Fruit fly (Drosophila melanogaster): ENCODE results near the gene CG2004.

Gene CG2004

DNA sequence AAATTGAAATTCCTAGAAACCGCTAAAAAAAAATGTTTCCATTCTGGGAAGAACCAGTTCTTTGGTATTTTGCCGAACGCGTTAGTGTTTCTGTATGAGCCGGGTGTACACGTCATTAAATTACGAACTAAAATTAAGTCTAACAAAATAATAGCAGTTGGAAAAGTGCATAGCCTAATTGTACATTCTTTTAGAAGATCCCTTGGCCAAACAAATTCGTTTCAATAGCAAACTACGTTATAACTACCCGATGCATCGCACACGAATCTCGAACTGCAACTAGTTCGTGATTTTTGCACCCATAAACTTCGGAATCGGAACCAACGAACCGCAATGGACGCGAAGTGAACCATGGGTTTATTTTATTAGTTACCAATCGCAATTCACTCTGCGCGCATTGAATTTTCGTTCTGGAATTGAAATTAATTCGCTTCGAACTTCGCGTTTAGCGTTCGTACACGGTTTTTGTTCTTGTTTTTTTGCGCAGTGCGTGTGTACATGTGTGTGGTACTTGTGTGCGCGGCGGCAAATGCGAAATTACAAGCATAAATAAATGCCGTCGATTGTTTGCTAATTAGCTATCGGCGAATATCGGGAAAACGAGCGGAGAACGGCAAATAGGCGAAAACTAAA lies 33.4 kb downstream of the CG2004 start, which contains the start of gene CAH3 (continued):
- TF ChIP-seq Ravus (GFP tag; IDR thresholded peaks at IDR 0.05) (peak; percentile 71), CG4617 (GFP tag; optimal IDR thresholded peaks at IDR 0.05; ENCODE audit: borderline replicate concordance) (peak; percentile 70), CG9932 (GFP tag; IDR thresholded peaks at IDR 0.05) (peak; percentile 90), E2f1 (GFP tag; IDR thresholded peaks at IDR 0.05) (peak; percentile 90), twi (tag; optimal IDR thresholded peaks at IDR 0.05) (peak; percentile 89), salm (tag; optimal IDR thresholded peaks at IDR 0.05) (peak; percentile 84), CG34422 (GFP tag; IDR thresholded peaks at IDR 0.05) (peak; percentile 88), CoRest (tag; optimal IDR thresholded peaks at IDR 0.05) (peak; percentile 96), CG32532 (GFP tag; IDR thresholded peaks at IDR 0.05) (peak; percentile 95), Camta (GFP tag; optimal IDR thresholded peaks at IDR 0.05) (peak; percentile 90), CG4854 (GFP tag; optimal IDR thresholded peaks at IDR 0.05) (peak; percentile 88), Dp (GFP tag; optimal IDR thresholded peaks at IDR 0.05) (peak; percentile 69), tin (GFP tag; optimal IDR thresholded peaks at IDR 0.05) (peak; percentile 93), Sox100B (GFP tag; optimal IDR thresholded peaks at IDR 0.05) (peak; percentile 92), B-H2 (GFP tag; optimal IDR thresholded peaks at IDR 0.05) (peak; percentile 92), cato (GFP tag; optimal IDR thresholded peaks at IDR 0.05; ENCODE audit: borderline replicate concordance) (peak; percentile 84), toy (GFP tag; IDR thresholded peaks at IDR 0.05) (peak; percentile 79), CG4360 (GFP tag; IDR thresholded peaks at IDR 0.05) (peak; percentile 57; the same call in 1 of the 2 replicates), CG32772 (GFP tag; IDR thresholded peaks at IDR 0.05) (peak; percentile 89), CG18764 (GFP tag; optimal IDR thresholded peaks at IDR 0.05) (peak; percentile 88), CG12942 (GFP tag; optimal IDR thresholded peaks at IDR 0.05) (peak; percentile 92), CG33557 (GFP tag; optimal IDR thresholded peaks at IDR 0.05) (peak; percentile 96), Antp (GFP tag; optimal IDR thresholded peaks at IDR 0.05) (peak; percentile 95), CG11398 (GFP tag; optimal IDR thresholded peaks at IDR 0.05) (peak; percentile 89), HmgD (GFP tag; optimal IDR thresholded peaks at IDR 0.05) (peak; percentile 76), hbn (GFP tag; IDR thresholded peaks at IDR 0.05; ENCODE audit: partially characterized antibody) (no peak), Lpt (GFP tag; optimal IDR thresholded peaks at IDR 0.05) (no peak), CG7987 (GFP tag; optimal IDR thresholded peaks at IDR 0.05) (peak; percentile 81), Abd-B (GFP tag; optimal IDR thresholded peaks at IDR 0.05) (peak; percentile 89), Hr78 (GFP tag; optimal IDR thresholded peaks at IDR 0.05) (peak in 1 of 2 experiments; percentile 66), CG3407 (GFP tag; optimal IDR thresholded peaks at IDR 0.05) (peak; percentile 87), CG13424 (tag; optimal IDR thresholded peaks at IDR 0.05) (peak; percentile 96), CG4707 (GFP tag; optimal IDR thresholded peaks at IDR 0.05) (peak; percentile 80), Ets65A (GFP tag) (peak; percentile 97), tll (GFP tag; optimal IDR thresholded peaks at IDR 0.05) (peak in 1 of 2 experiments; percentile 1), CG6854 (GFP tag; optimal IDR thresholded peaks at IDR 0.05) (peak; percentile 89), D19A (tag; optimal IDR thresholded peaks at IDR 0.05) (peak; percentile 90), slbo (GFP tag; IDR thresholded peaks at IDR 0.05) (peak; percentile 93), CG10321 (GFP tag; IDR thresholded peaks at IDR 0.05) (peak; percentile 57), CG7271 (tag; optimal IDR thresholded peaks at IDR 0.05) (peak; percentile 65), BEAF-32 (GFP tag; optimal IDR thresholded peaks at IDR 0.05) (peak; percentile 44), CG8924 (tag; optimal IDR thresholded peaks at IDR 0.05) (peak; percentile 96), CG16815 (GFP tag; optimal IDR thresholded peaks at IDR 0.05) (peak; percentile 88), H2.0 (GFP tag; IDR thresholded peaks at IDR 0.05) (peak; percentile 92), nau (GFP tag; optimal IDR thresholded peaks at IDR 0.05) (peak; percentile 88), Blimp-1 (GFP tag; optimal IDR thresholded peaks at IDR 0.05) (peak; percentile 90), CG34224 (GFP tag; IDR thresholded peaks at IDR 0.05; ENCODE audit: partially characterized antibody) (no peak), CG31224 (GFP tag; IDR thresholded peaks at IDR 0.05) (peak; percentile 85), Ets97D (GFP tag; optimal IDR thresholded peaks at IDR 0.05) (peak; percentile 80)

Measured in whole organism, embryonic.